Fruit fly (Drosophila melanogaster) whole organism, wandering third instar larva: ENCODE measurements around the gene CG42714.

Source experiments
- Abd-B ChIP-seq: fragments of >200 bp; optimal IDR thresholded peaks from 2 replicates; lab custom pipeline; 2017; ENCODE audit warnings: missing biosample characterization, missing genetic modification characterization
- CG32264 ChIP-seq: fragments of 200-800 bp; sonication (Bioruptor generic); optimal IDR thresholded peaks from 2 replicates; lab custom pipeline; 2016; ENCODE audit warnings: missing biosample characterization, missing genetic modification characterization
- CG9705 ChIP-seq: fragments of 200-800 bp; sonication (Bioruptor generic); optimal IDR thresholded peaks from 2 replicates; lab custom pipeline; 2018; ENCODE audit warnings: missing biosample characterization, mild to moderate bottlenecking, missing genetic modification characterization
- CrebA ChIP-seq: fragments of 200-800 bp; sonication (Bioruptor generic); optimal IDR thresholded peaks from 2 replicates; lab custom pipeline; 2016; ENCODE audit warnings: missing biosample characterization, mild to moderate bottlenecking, missing genetic modification characterization, borderline replicate concordance
- Dfd ChIP-seq: fragments of >200 bp; optimal IDR thresholded peaks from 2 replicates; lab custom pipeline; 2017; ENCODE audit warnings: missing biosample characterization, missing genetic modification characterization
- Dif ChIP-seq: fragments of 200-275, 200-300 bp; sonication (Bioruptor generic); optimal IDR thresholded peaks from 2 replicates; lab custom pipeline; 2018; ENCODE audit warnings: missing biosample characterization, missing genetic modification characterization; ENCODE audit not compliant: partially characterized antibody
- GATAd ChIP-seq: sonication (Bioruptor generic); optimal IDR thresholded peaks from 2 replicates; lab custom pipeline; 2016; ENCODE audit warnings: missing biosample characterization, missing genetic modification characterization
- HLH106 ChIP-seq: fragments of 200-800 bp; optimal IDR thresholded peaks from 3 replicates; lab custom pipeline; 2019; ENCODE audit warnings: missing biosample characterization, mild to moderate bottlenecking, missing genetic modification characterization, moderate library complexity
- Hnf4 ChIP-seq: fragments of 200-800 bp; sonication (Bioruptor generic); optimal IDR thresholded peaks from 2 replicates; lab custom pipeline; 2016; ENCODE audit warnings: missing biosample characterization, mild to moderate bottlenecking, missing genetic modification characterization
- Hr78 ChIP-seq: fragments of >200 bp; optimal IDR thresholded peaks from 2 replicates; lab custom pipeline; 2017; ENCODE audit warnings: missing biosample characterization, missing genetic modification characterization
- Hr83 ChIP-seq: fragments of 200-300 bp; sonication (Bioruptor generic); optimal IDR thresholded peaks from 2 replicates; lab custom pipeline; 2016; ENCODE audit warnings: missing biosample characterization, mild to moderate bottlenecking, missing genetic modification characterization, moderate library complexity; ENCODE audit not compliant: poor library complexity, severe bottlenecking
- Jra ChIP-seq: sonication (Bioruptor generic); optimal IDR thresholded peaks from 2 replicates; lab custom pipeline; 2016; ENCODE audit warnings: missing biosample characterization, missing genetic modification characterization
- Mio ChIP-seq: sonication (Bioruptor generic); optimal IDR thresholded peaks from 2 replicates; lab custom pipeline; 2016; ENCODE audit warnings: missing biosample characterization, missing genetic modification characterization
- Myc ChIP-seq: fragments of >200 bp; optimal IDR thresholded peaks from 2 replicates; lab custom pipeline; 2017
- N ChIP-seq: fragments of >200 bp; optimal IDR thresholded peaks from 2 replicates; lab custom pipeline; 2018; ENCODE audit warnings: missing biosample characterization, missing external identifiers, missing genetic modification characterization
- OdsH ChIP-seq: fragments of 200-800 bp; sonication (Bioruptor generic); optimal IDR thresholded peaks from 2 replicates; lab custom pipeline; 2016; ENCODE audit warnings: missing biosample characterization, mild to moderate bottlenecking, missing genetic modification characterization
- Rel ChIP-seq, 2 experiments: fragments of 200-800 bp; sonication (Bioruptor generic) in 1 of 2; optimal IDR thresholded peaks; 2 replicates in 1 of 2; 3 replicates in 1 of 2; lab custom pipeline; 2016 to 2019; ENCODE audit warnings: mild to moderate bottlenecking in 2 of 2, missing biosample characterization in 2 of 2, missing genetic modification characterization in 2 of 2, moderate library complexity in 1 of 2
- Sp1 ChIP-seq: fragments of 200-800 bp; sonication (Bioruptor generic); optimal IDR thresholded peaks from 3 replicates; lab custom pipeline; 2019; ENCODE audit warnings: missing biosample characterization, mild to moderate bottlenecking, missing genetic modification characterization, moderate library complexity
- Vsx2 ChIP-seq: fragments of 200-300, 225-300 bp; sonication (Bioruptor generic); optimal IDR thresholded peaks from 2 replicates; lab custom pipeline; 2018; ENCODE audit warnings: missing biosample characterization, missing genetic modification characterization; ENCODE audit not compliant: partially characterized antibody
- br ChIP-seq: fragments of 200-800 bp; sonication (Bioruptor generic); optimal IDR thresholded peaks from 2 replicates; lab custom pipeline; 2016; ENCODE audit warnings: missing biosample characterization, missing genetic modification characterization
- brk ChIP-seq: fragments of 200-800 bp; sonication (Bioruptor generic); optimal IDR thresholded peaks from 2 replicates; lab custom pipeline; 2016; ENCODE audit warnings: missing biosample characterization, mild to moderate bottlenecking, missing genetic modification characterization
- dl ChIP-seq, 2 experiments: fragments of 175-275, 200-275 bp in 1 of 2; fragments of 200-275 bp in 1 of 2; sonication (Bioruptor generic); optimal IDR thresholded peaks; lab custom pipeline; 2018; ENCODE audit warnings: mild to moderate bottlenecking in 2 of 2, missing biosample characterization in 2 of 2, missing genetic modification characterization in 2 of 2, moderate library complexity in 2 of 2; ENCODE audit not compliant: partially characterized antibody in 2 of 2, insufficient read depth in 1 of 2
- dmrt93B ChIP-seq: fragments of 200-800 bp; sonication (Bioruptor generic); optimal IDR thresholded peaks from 2 replicates; lab custom pipeline; 2018; ENCODE audit warnings: missing biosample characterization, mild to moderate bottlenecking, missing genetic modification characterization
- dsf ChIP-seq: sonication (Bioruptor generic); optimal IDR thresholded peaks from 2 replicates; lab custom pipeline; 2016; ENCODE audit warnings: missing biosample characterization, missing genetic modification characterization, borderline replicate concordance
- ey ChIP-seq: fragments of 200-800 bp; sonication (Bioruptor generic); optimal IDR thresholded peaks from 2 replicates; lab custom pipeline; 2016; ENCODE audit warnings: missing biosample characterization, missing genetic modification characterization
- foxo ChIP-seq, 2 experiments: fragments of 200-800 bp; sonication (Bioruptor generic); optimal IDR thresholded peaks; 2 replicates in 1 of 2; 3 replicates in 1 of 2; lab custom pipeline; 2016 to 2017; ENCODE audit warnings: missing biosample characterization in 2 of 2, missing genetic modification characterization in 2 of 2
- fru ChIP-seq: fragments of 200-800 bp; sonication (Bioruptor generic); optimal IDR thresholded peaks from 3 replicates; lab custom pipeline; 2016; ENCODE audit warnings: missing biosample characterization, mild to moderate bottlenecking, missing genetic modification characterization
- h ChIP-seq: fragments of 200-800 bp; sonication (Bioruptor generic); optimal IDR thresholded peaks from 3 replicates; lab custom pipeline; 2016; ENCODE audit warnings: missing biosample characterization, mild to moderate bottlenecking, missing genetic modification characterization
- jim ChIP-seq: fragments of 175-275, 200-325 bp; sonication (Bioruptor generic); optimal IDR thresholded peaks from 2 replicates; lab custom pipeline; 2016; ENCODE audit warnings: missing biosample characterization, mild to moderate bottlenecking, missing genetic modification characterization
- lola ChIP-seq: fragments of >200 bp; optimal IDR thresholded peaks from 2 replicates; lab custom pipeline; 2017; ENCODE audit warnings: missing biosample characterization, missing genetic modification characterization
- pan ChIP-seq: fragments of >200 bp; optimal IDR thresholded peaks from 2 replicates; lab custom pipeline; 2017
- psq ChIP-seq: fragments of 200-800 bp; sonication (Bioruptor generic); optimal IDR thresholded peaks from 3 replicates; lab custom pipeline; 2017; ENCODE audit warnings: missing biosample characterization, mild to moderate bottlenecking, missing genetic modification characterization, moderate library complexity
- rgr ChIP-seq: fragments of 200-800 bp; sonication (Bioruptor generic); optimal IDR thresholded peaks from 3 replicates; lab custom pipeline; 2016; ENCODE audit warnings: missing biosample characterization, mild to moderate bottlenecking, missing genetic modification characterization
- sage ChIP-seq: fragments of 200-800 bp; sonication (Bioruptor generic); optimal IDR thresholded peaks from 2 replicates; lab custom pipeline; 2016; ENCODE audit warnings: missing biosample characterization, mild to moderate bottlenecking, missing genetic modification characterization
- sv ChIP-seq: fragments of 200-800 bp; sonication (Bioruptor generic); optimal IDR thresholded peaks from 3 replicates; lab custom pipeline; 2016; ENCODE audit warnings: missing biosample characterization, missing genetic modification characterization
- usp ChIP-seq: fragments of >200 bp; optimal IDR thresholded peaks from 2 replicates; lab custom pipeline; 2017; ENCODE audit warnings: missing biosample characterization, missing genetic modification characterization
- woc ChIP-seq: sonication (Bioruptor generic); optimal IDR thresholded peaks from 2 replicates; lab custom pipeline; 2016; ENCODE audit warnings: missing biosample characterization, mild to moderate bottlenecking, missing genetic modification characterization

CG42714 gene

DNA sequence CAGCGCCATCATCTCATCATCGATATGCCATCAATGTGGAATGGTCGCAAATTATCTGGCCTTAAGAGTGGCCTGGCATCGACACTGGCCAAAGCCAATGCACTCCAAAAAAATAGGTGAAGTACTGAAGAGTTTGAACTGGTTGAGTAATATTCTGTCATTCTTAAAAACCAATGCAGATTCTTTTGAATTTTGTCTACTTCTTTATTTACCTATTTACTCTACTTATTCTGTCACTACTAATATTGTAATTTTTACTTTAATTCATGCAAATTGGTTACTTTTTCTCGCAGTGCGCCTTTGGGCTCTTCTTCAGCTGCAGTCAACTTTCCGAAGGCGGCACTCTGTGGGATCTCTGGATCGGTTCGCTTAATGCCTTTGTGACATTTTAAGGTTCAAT lies 35.1 kb upstream of the CG42714 start:
- peak; percentile 26 for TF ChIP-seq br
- TF ChIP-seq foxo (GFP tag; optimal IDR thresholded peaks at IDR 0.05; lab: Kevin White, UChicago), result peak in 1 of 2 experiments; percentile 50
- TF ChIP-seq sv (GFP tag; lab: Kevin White, UChicago), result no peak
- TF ChIP-seq psq (GFP tag; lab: Kevin White, UChicago), result peak; percentile 11
- TF ChIP-seq CrebA (GFP tag; lab: Kevin White, UChicago), result no peak
- no peak for TF ChIP-seq dl (GFP tag; optimal IDR thresholded peaks at IDR 0.05; lab: Kevin White, UChicago; ENCODE audit: insufficient read depth in 1 of 2, partially characterized antibody in 2 of 2)
- peak; percentile 49 for TF ChIP-seq fru (GFP tag; lab: Kevin White, UChicago)
- TF ChIP-seq usp (GFP tag; lab: Kevin White, UChicago), result no peak
- no peak for TF ChIP-seq brk (GFP tag; lab: Kevin White, UChicago)
- TF ChIP-seq HLH106 (tag; lab: Kevin White, UChicago), result peak; percentile 14
- TF ChIP-seq Hr83 (GFP tag; lab: Kevin White, UChicago), result no peak
- peak; percentile 55 for TF ChIP-seq h
- TF ChIP-seq OdsH (GFP tag; lab: Kevin White, UChicago), result peak; percentile 25
- TF ChIP-seq GATAd (GFP tag; lab: Kevin White, UChicago), result no peak
- peak; percentile 26 for TF ChIP-seq rgr (GFP tag; lab: Kevin White, UChicago)
- TF ChIP-seq Mio (GFP tag; lab: Kevin White, UChicago), result no peak
- TF ChIP-seq ey (GFP tag; lab: Kevin White, UChicago), result peak; percentile 42
- no peak for TF ChIP-seq sage (GFP tag; lab: Kevin White, UChicago)
- peak; percentile 2 for TF ChIP-seq woc (GFP tag; lab: Kevin White, UChicago)
- peak; percentile 3 for TF ChIP-seq Sp1 (GFP tag; lab: Kevin White, UChicago)
- TF ChIP-seq Vsx2 (GFP tag; lab: Kevin White, UChicago), result no peak
- TF ChIP-seq Abd-B (GFP tag; lab: Kevin White, UChicago), result no peak
- TF ChIP-seq CG32264 (GFP tag; lab: Kevin White, UChicago), result no peak
- TF ChIP-seq Jra (GFP tag; lab: Kevin White, UChicago), result no peak

DNA sequence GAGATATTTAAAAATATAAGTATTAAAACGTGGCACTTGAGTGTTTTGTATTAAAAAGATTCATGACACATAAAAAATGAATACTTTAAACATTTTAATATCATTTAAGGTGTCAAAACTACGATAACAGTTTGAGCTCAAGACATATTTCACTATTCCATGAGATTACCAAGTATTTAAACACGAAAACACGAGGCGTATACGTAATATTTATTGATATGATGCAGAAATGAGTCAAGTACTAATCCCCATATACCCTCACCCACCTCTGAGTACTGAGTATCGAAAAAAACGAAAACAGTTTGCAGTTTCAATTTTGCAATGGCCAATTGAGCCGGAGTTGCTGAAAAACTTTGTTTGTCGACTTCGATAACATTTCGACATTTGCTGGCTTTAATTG lies 34.2 kb upstream of the CG42714 start:
- TF ChIP-seq ey (GFP tag; lab: Kevin White, UChicago) (no peak), Hr78 (no peak), Jra (GFP tag; lab: Kevin White, UChicago) (no peak), sage (GFP tag; lab: Kevin White, UChicago) (no peak), N (GFP tag; lab: Kevin White, UChicago) (no peak), CG32264 (GFP tag; lab: Kevin White, UChicago) (no peak), dl (GFP tag; optimal IDR thresholded peaks at IDR 0.05; lab: Kevin White, UChicago; ENCODE audit: insufficient read depth in 1 of 2, partially characterized antibody in 2 of 2) (no peak), Sp1 (GFP tag; lab: Kevin White, UChicago) (no peak), Dfd (GFP tag; lab: Kevin White, UChicago) (no peak), foxo (GFP tag; optimal IDR thresholded peaks at IDR 0.05; lab: Kevin White, UChicago) (no peak), Hr83 (GFP tag; lab: Kevin White, UChicago) (no peak), Rel (GFP tag; optimal IDR thresholded peaks at IDR 0.05; lab: Kevin White, UChicago) (no peak), Rel (tag; optimal IDR thresholded peaks at IDR 0.05; lab: Kevin White, UChicago) (no peak), dsf (no peak), Dif (GFP tag; lab: Kevin White, UChicago) (no peak), lola (GFP tag; lab: Kevin White, UChicago) (no peak), fru (GFP tag; lab: Kevin White, UChicago) (no peak), Mio (GFP tag; lab: Kevin White, UChicago) (no peak)

DNA sequence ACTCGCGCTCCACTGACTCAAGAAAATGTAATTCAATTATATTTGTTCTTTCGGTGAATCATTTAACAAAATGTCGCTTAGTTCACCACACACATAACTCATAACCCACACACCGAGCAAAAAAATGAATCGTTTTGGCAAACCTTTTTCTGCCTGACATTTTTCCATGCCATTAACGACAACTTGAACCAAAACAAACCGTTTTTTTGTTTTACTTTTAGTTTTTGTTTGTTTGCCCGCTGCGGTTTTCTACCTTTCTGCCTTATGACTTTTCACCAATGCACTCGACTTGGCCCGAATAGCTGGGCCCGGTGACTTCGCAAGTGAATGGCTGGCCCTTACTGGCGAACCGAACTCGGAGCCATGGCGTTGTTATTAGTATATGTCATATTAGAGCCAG lies 33.7 kb upstream of the CG42714 start:
- TF ChIP-seq pan (lab: Kevin White, UChicago) (no peak), OdsH (GFP tag; lab: Kevin White, UChicago) (no peak), foxo (GFP tag; optimal IDR thresholded peaks at IDR 0.05; lab: Kevin White, UChicago) (no peak)
- TF ChIP-seq, all 38 proteins: peak for 0

DNA sequence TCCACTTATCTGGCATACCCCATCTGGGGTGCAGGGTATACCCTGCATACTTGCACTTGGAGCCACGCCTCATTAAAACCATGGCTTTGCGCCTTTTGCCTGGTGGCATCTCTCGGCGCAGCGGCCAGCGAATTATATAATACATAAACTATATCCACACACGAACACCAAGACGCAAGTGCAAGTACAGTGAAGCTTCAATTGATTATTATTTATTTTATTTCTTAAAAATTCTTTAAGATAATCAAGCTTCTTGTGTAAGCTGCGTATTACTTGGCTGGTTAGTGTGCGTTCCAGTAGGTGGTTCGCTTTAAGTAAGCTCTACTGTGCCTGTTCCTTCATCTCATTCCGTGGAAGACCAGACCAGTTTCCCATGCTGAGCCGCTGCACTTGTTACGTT lies 32.5 kb upstream of the CG42714 start:
- TF ChIP-seq Myc (lab: Kevin White, UChicago), result no peak
- TF ChIP-seq Jra (GFP tag; lab: Kevin White, UChicago), result no peak
- TF ChIP-seq sage (GFP tag; lab: Kevin White, UChicago), result no peak
- no peak for TF ChIP-seq GATAd (GFP tag; lab: Kevin White, UChicago)
- peak; percentile 44 for TF ChIP-seq woc (GFP tag; lab: Kevin White, UChicago)
- no peak for TF ChIP-seq brk (GFP tag; lab: Kevin White, UChicago)
- peak; percentile 9 for TF ChIP-seq CG32264 (GFP tag; lab: Kevin White, UChicago)
- no peak for TF ChIP-seq usp (GFP tag; lab: Kevin White, UChicago)
- no peak for TF ChIP-seq Mio (GFP tag; lab: Kevin White, UChicago)
- no peak for TF ChIP-seq CG9705 (GFP tag; lab: Kevin White, UChicago)
- no peak for TF ChIP-seq pan (lab: Kevin White, UChicago)
- TF ChIP-seq psq (GFP tag; lab: Kevin White, UChicago), result peak; percentile 24
- no peak for TF ChIP-seq Hr83 (GFP tag; lab: Kevin White, UChicago)
- peak; percentile 39 for TF ChIP-seq HLH106 (tag; lab: Kevin White, UChicago)
- TF ChIP-seq Abd-B (GFP tag; lab: Kevin White, UChicago), result no peak
- TF ChIP-seq dmrt93B (GFP tag; lab: Kevin White, UChicago), result no peak
- no peak for TF ChIP-seq sv (GFP tag; lab: Kevin White, UChicago)
- no peak for TF ChIP-seq Hr78
- peak; percentile 41 for TF ChIP-seq fru (GFP tag; lab: Kevin White, UChicago)
- no peak for TF ChIP-seq N (GFP tag; lab: Kevin White, UChicago)
- peak; percentile 26 for TF ChIP-seq Hnf4 (GFP tag; lab: Kevin White, UChicago)
- TF ChIP-seq Vsx2 (GFP tag; lab: Kevin White, UChicago), result no peak
- no peak for TF ChIP-seq dl (GFP tag; optimal IDR thresholded peaks at IDR 0.05; lab: Kevin White, UChicago; ENCODE audit: insufficient read depth in 1 of 2, partially characterized antibody in 2 of 2)
- peak; percentile 27 for TF ChIP-seq ey (GFP tag; lab: Kevin White, UChicago)
- no peak for TF ChIP-seq dsf
- TF ChIP-seq jim (GFP tag; lab: Kevin White, UChicago), result no peak
- TF ChIP-seq lola (GFP tag; lab: Kevin White, UChicago), result no peak
- no peak for TF ChIP-seq Dif (GFP tag; lab: Kevin White, UChicago)
